Fruit fly (Drosophila melanogaster): ENCODE results near the gene CG42324.

The CG42324 gene

DNA sequence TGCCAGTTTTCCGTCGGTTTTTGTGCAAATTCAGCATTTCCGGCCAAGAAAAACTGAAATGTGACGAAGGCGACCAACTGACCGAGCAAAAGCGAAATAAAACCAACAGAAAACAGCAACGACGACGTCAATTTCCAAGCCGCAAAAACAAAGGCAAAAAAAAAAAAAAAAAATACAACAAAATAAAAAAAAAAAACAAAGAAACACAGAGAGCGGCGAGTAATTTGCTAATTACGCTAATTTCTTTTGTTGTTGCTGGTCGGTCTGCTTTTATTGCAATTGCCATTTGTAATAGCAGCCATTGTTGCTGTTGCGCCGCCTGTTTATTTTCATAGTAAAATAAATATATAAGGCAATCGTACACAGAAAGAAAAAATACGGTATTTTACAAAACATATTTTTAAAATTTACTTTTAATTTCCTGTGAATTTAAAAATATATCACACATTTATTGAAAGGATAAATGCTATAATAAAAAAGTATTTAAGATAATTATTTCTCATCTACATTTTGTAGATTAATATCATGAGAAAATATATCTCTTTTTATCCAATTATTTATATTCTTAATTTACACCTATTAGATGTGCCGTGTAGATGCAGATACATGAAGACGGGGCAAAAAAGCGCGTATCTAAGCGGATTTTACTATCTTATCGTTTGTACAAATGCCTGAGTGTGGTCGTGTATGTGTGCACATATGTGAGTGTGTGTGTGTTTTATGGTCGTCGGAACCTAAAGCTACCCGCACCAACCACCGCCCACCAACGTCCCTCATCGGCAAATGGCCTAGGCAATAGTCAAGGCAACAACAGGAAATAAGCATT is 35.2 kb upstream of the CG42324 start (continued):
- TF ChIP-seq fd59A (GFP tag; optimal IDR thresholded peaks at IDR 0.05) (no peak), salr (GFP tag; optimal IDR thresholded peaks at IDR 0.05) (peak in 1 of 2 experiments; percentile 44), CG8319 (GFP tag; optimal IDR thresholded peaks at IDR 0.05) (no peak), Smox (GFP tag; optimal IDR thresholded peaks at IDR 0.05) (peak; percentile 48), Eip78C (GFP tag) (peak; percentile 88), CG7368 (GFP tag; optimal IDR thresholded peaks at IDR 0.05) (no peak), Sox14 (GFP tag; optimal IDR thresholded peaks at IDR 0.05) (peak; percentile 15), dsx (GFP tag; optimal IDR thresholded peaks at IDR 0.05; ENCODE audit: poor library complexity, severe bottlenecking) (no peak), Met (GFP tag; optimal IDR thresholded peaks at IDR 0.05) (peak; percentile 61), Hr39 (GFP tag; optimal IDR thresholded peaks at IDR 0.05) (no peak), CG10669 (GFP tag; optimal IDR thresholded peaks at IDR 0.05) (no peak), Sox15 (GFP tag; optimal IDR thresholded peaks at IDR 0.05) (no peak), CG11294 (GFP tag; IDR thresholded peaks at IDR 0.05) (no peak), CG11902 (GFP tag; optimal IDR thresholded peaks at IDR 0.05) (no peak), Ets21C (GFP tag; optimal IDR thresholded peaks at IDR 0.05) (no peak), Hr4 (GFP tag; optimal IDR thresholded peaks at IDR 0.05) (peak; percentile 37), CG6276 (GFP tag; optimal IDR thresholded peaks at IDR 0.05) (peak; percentile 24)

DNA sequence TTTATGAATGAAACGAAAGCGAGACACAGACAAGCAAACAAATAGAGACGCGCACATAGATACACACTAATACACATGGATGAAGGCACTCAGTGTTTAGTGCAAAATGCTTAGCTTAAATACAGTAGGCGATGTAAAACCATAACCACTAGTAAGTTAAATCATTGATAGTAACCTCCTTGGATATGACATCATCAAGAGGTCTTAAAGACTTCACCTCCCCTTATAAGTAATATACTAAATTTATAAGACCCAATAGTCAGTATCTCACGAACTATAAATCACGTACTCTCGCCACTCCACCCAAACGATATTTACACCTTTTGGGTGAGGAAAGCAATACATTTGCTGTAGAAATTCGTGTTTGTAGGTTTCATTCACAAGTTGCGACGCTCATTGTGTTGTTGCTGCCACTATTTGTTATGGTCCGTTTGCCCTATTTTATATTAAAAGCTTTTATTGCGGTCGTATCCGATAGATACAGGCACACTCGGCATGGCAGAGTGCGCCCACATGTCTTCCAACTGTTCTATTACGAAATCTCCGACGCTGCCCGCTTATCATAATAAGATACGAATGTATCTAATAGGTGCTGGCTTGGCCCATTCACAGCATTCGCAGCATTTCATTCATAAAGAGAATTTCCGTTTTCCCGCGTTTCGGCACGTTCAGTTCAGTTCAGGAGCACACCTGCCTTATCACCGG is 34.4 kb upstream of the CG42324 start:
- TF ChIP-seq lz (GFP tag; optimal IDR thresholded peaks at IDR 0.05) = no peak
- TF ChIP-seq fkh (GFP tag; optimal IDR thresholded peaks at IDR 0.05) = peak; percentile 35

DNA sequence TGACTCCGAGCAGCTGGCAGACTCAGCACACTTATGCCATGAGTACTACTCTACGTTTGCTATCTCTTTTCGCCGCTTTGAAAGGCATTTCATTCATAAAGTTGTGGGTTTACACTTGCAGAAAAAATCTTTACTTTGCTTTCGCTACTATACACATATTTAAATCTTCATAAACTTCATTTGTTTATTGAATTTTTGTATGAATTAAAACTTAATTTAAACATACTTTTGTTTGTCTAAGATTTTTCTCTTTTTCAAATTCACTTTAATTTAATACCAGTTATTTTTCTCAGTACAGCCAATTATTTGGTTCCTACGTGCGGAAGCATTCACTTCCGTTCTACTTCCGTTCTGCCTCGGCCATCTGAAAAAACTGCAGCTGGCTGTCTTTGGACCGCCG is 33.8 kb upstream of the CG42324 start:
- TF ChIP-seq fkh (GFP tag; optimal IDR thresholded peaks at IDR 0.05) (no peak), eg (GFP tag; IDR thresholded peaks at IDR 0.05) (no peak), CG3032 (tag; optimal IDR thresholded peaks at IDR 0.05) (peak; percentile 42), Sox102F (GFP tag; optimal IDR thresholded peaks at IDR 0.05) (peak; percentile 25), Smox (GFP tag; optimal IDR thresholded peaks at IDR 0.05) (peak; percentile 38), Eip75B (GFP tag; optimal IDR thresholded peaks at IDR 0.05) (peak; percentile 11), CG8119 (GFP tag; IDR thresholded peaks at IDR 0.05) (no peak), svp (GFP tag) (peak; percentile 55), Hr38 (GFP tag; optimal IDR thresholded peaks at IDR 0.05) (no peak), CG11762 (GFP tag; optimal IDR thresholded peaks at IDR 0.05; ENCODE audit: insufficient read depth) (no peak), dsx (GFP tag; optimal IDR thresholded peaks at IDR 0.05; ENCODE audit: poor library complexity, severe bottlenecking) (peak; percentile 9), Ets96B (tag; optimal IDR thresholded peaks at IDR 0.05) (peak; percentile 47), salr (GFP tag; optimal IDR thresholded peaks at IDR 0.05) (peak in 1 of 2 experiments; percentile 6), pdm3 (GFP tag; optimal IDR thresholded peaks at IDR 0.05) (peak; percentile 32), Hr39 (GFP tag; optimal IDR thresholded peaks at IDR 0.05) (peak; percentile 24), lz (GFP tag; optimal IDR thresholded peaks at IDR 0.05) (peak; percentile 24), CG6854 (GFP tag; optimal IDR thresholded peaks at IDR 0.05) (no peak), esn (GFP tag; optimal IDR thresholded peaks at IDR 0.05) (peak; percentile 39), CG6276 (GFP tag; optimal IDR thresholded peaks at IDR 0.05) (no peak), CG6163 (GFP tag; IDR thresholded peaks at IDR 0.05) (no peak), topi (GFP tag; optimal IDR thresholded peaks at IDR 0.05) (peak; percentile 37), CG6792 (GFP tag; optimal IDR thresholded peaks at IDR 0.05) (peak; percentile 26), CG9139 (GFP tag; optimal IDR thresholded peaks at IDR 0.05) (no peak), Eip93F (GFP tag; optimal IDR thresholded peaks at IDR 0.05) (no peak), CG11902 (GFP tag; optimal IDR thresholded peaks at IDR 0.05) (no peak), vri (GFP tag; optimal IDR thresholded peaks at IDR 0.05) (no peak), CG16779 (tag; optimal IDR thresholded peaks at IDR 0.05) (no peak), CG31627 (GFP tag; optimal IDR thresholded peaks at IDR 0.05) (peak; percentile 7), achi (GFP tag; optimal IDR thresholded peaks at IDR 0.05) (peak; percentile 36), fd59A (GFP tag; optimal IDR thresholded peaks at IDR 0.05) (no peak), CG4318 (GFP tag; optimal IDR thresholded peaks at IDR 0.05) (no peak), CG34406 (GFP tag; optimal IDR thresholded peaks at IDR 0.05) (peak; percentile 50), OdsH (GFP tag; optimal IDR thresholded peaks at IDR 0.05) (peak; percentile 11), Lpt (GFP tag; optimal IDR thresholded peaks at IDR 0.05) (no peak), CG8632 (GFP tag; optimal IDR thresholded peaks at IDR 0.05) (no peak)
